Worm (Caenorhabditis elegans) whole organism, dauer: ENCODE results near the gene nas-4.

ENCODE experiments used
- unc-62 ChIP-seq: sonication (generic microtip); optimal IDR thresholded peaks from 2 replicates; lab custom pipeline; 2017; ENCODE audit warnings: missing biosample characterization, missing genetic modification reagents, missing genetic modification characterization

The nas-4 gene

DNA sequence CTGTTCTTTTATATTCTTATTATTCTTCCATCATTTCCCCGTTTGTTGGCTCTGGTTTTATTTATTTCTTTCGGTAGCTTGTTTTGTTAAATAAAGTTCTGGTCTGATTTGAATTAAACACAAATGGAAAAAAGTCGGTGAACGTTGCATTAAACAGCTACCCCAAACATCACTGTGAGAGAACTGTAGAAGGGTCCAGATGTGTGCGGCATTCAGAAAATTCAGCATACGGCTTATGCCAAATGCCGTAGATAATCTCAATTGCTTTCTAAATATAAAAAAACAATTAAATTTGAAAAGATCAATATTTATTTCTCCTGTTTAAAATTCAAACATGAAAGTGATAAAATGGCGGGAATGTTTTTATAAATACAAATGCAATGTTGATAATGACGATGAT lies 24.4 kb upstream of the nas-4 start:
- no peak for TF ChIP-seq unc-62 (GFP tag; lab: Kevin White, UChicago)

DNA sequence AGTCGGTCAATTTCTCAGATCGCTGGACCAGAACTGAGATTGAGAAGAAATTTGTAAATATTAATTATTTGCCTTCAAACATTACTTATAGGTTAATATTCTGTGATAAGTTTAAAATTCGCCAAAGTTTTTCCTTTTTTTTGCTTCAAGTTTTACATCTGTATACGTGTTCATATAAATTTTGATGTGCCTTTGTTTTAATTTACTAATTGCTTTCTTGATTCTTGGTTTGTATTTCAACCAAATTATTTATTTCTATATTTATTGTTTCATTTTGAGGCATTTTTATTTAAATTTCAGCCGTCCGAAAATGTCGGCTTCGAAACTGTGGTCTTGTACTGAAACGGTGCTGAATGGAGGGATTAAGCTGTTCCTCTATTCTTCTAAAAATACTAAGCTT lies 20.9 kb upstream of the nas-4 start, which contains the start of gene C05D11.1:
Gene C05D11.1 (plus strand): TSS at position 301 of the 400 bp plus-strand sequence.
- TF ChIP-seq unc-62 (GFP tag; lab: Kevin White, UChicago): no peak

DNA sequence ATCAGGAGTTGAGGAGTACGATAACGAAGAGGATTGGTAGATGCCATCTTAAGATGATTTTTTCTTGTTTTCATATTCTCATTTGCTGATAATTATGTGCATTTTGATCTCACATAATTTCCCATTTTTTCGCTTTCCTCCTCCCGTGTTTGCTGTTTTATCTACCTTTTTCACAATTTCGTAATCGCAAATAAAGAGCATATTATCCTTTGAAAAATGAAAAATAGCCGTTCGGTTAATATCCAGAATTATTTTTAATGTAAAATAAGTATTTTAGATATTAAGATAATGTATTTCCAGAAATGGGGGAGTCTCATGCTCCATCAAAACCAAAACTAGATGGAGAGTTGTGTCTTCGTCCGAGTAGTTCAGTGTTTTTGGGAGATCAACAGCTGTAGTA lies 17.5 kb upstream of the nas-4 start, which contains the start of gene vps-16:
Gene vps-16 (plus strand): TSS at position 301 of the 400 bp plus-strand sequence.
- TF ChIP-seq unc-62 (GFP tag; lab: Kevin White, UChicago): no peak

DNA sequence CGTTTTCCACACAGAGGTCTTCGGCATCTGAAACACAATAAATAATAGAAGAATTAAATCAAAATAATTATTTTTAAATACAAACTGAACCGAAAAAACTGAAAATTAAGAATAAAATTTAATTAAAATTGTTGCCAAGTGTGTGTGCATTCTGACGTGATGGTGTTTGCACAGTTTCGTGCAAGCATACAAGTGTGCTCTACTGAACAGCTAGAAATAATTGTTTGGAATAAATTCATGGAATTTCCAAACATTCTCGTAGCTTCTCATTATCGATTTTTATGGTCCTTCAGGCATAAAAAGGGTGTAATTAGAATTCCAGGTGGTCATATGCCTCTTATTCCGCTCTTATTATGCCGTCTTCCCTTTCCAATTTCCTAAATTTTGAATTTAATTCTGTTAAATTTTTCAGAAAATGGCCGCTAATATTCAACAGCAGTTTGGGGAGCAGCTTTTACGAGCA lies 16.3 kb upstream of the nas-4 start, which contains the start of the genes mrps-17 and txdc-9:
Gene mrps-17 (minus strand): TSS at position 33 of the 463 bp plus-strand sequence.
Gene txdc-9 (plus strand): TSS at position 413 of the 463 bp plus-strand sequence.
- TF ChIP-seq unc-62 (GFP tag; lab: Kevin White, UChicago): no peak

DNA sequence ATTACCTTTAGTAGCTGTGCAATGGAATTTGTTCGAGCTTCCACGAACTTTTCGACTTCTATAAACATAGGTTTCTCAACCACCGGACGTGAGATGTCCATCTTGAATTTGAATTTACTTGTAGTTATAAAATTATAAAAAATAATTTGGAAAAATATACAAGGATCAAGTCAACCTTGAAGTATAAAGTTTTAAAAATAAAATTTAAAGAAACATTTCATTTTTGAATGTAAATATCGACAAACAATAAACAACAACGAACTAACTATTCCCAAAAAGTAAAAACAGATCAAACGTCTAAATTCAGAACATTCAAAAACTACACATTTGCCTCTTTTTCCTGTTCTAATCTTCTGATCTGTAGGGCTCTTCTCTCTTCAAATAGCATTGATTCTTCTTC lies 15.4 kb upstream of the nas-4 start, which contains the start of gene popl-1:
Gene popl-1 (minus strand): TSS at position 101 of the 400 bp plus-strand sequence.
- no peak for TF ChIP-seq unc-62 (GFP tag; lab: Kevin White, UChicago)

DNA sequence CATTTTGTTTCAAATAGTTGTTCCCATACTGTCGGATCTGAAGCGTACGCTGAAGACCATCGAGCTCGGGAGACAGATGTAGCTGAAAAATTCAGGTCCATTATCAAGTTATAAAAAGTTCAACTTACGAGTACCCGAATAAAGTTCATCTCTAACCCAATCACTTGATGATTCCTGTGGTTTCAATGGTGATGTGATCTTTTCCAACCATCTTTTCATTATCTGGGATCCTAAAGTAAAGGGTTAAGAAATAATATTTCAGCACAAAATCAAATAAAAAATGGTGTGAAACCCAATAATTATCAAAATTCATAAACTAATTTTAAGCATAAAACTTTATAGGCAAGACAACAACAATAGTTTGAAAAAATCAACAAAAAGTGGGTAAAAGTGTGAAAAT lies 11.7 kb upstream of the nas-4 start, which contains the start of gene C05D11.8:
Gene C05D11.8 (minus strand): TSS at position 101 of the 400 bp plus-strand sequence.
- TF ChIP-seq unc-62 (GFP tag; lab: Kevin White, UChicago): no peak

DNA sequence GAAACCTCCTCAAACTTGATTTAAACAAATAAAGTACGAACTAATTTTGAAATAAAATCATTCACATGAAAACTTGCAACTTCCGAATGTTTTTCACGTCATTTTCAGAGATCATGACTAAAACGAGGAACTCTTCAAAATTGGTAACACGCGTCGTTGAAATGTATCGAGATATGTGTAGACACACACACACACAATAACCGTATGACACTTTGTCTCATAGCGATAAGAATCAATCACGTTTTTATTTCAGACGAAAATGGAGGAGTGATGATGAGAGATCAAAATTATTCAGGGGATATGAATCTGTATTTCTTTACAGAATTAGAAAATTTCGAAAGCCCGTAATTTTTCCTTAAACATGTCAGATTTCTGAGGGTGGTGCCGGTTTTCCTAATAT lies 7.3 kb upstream of the nas-4 start:
- no peak for TF ChIP-seq unc-62 (GFP tag; lab: Kevin White, UChicago)

DNA sequence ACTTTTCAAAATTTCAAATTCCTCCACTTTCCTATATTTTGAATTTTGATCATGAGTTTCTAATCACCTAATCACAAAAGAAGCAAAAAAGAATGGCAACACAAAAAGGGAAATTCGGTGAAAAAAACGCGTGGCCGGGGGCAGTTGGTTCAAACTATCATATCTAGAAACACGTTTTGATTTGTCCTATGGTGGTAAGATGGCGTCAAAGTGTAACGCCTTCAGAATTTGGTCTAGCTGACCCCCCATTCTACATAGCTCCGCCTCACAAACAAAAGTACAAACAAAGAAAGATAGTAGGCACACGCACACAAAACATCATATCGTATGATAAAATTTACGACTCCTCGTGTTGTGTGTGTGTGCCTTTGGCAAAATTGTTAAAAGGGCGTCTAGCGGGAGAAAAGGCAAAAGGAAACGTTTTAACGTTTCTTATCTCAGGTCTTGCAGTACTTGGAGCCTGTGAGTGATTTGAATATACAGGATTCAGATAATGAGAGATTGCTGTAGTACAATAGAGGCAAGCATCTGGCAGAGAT lies 6.6 kb upstream of the nas-4 start:
- no peak for TF ChIP-seq unc-62 (GFP tag; lab: Kevin White, UChicago)

DNA sequence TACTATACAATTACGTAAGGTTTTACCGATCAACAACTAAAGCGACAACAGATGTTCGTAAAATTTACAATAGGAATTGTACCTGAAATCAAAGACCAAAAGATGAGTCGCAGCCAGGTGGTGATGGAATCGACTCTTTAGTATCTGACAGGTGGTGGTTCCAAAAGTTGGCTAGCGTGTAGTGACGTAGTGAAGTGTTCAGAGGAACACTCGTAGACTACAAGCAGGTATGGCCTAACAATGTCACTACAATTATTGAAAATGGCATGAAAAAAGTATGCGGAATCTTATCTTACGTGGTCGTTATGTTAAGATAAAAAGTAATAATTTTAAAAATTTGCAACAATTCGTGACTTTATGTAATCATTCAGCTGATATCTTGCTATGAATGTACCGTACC lies 6.0 kb upstream of the nas-4 start:
- TF ChIP-seq unc-62 (GFP tag; lab: Kevin White, UChicago): no peak

DNA sequence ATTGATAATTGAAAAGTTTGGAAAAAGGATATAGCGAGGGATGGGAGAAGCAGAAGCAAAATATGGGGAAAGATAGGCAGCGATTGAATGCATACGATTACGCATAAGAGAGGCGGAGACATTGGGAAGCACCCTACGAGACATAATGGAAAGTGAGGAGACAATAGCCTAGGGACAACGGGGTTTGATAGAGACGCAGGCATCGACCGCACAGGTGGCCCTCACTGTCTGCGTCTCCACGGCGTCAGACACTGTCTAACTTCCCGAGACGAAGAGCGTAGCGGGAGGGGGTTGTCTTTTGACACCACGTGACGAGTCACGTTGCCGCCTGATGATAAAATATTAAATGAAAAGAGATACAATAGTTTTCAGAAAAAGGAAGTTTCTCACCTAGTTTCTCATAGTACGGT lies 5.5 kb upstream of the nas-4 start:
- no peak for TF ChIP-seq unc-62 (GFP tag; lab: Kevin White, UChicago)

DNA sequence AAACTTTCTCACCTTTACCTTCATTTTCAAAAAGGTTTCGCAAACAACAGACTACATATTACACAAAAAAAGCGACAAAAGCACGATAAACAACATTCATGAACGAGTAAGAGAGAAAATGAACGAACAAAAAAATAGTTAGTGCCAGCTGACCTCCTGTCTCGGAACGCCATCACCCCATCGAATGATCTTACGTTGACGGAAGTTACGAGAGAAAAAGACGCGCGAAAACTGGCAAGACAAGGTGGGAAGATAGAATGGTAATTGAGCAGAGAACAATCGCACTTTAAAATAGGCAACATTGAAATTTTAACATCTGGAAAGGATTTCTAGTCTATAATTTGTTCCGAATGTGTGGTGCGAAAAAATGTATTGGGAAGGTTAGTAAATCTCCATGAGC lies 4.7 kb upstream of the nas-4 start:
- no peak for TF ChIP-seq unc-62 (GFP tag; lab: Kevin White, UChicago)

DNA sequence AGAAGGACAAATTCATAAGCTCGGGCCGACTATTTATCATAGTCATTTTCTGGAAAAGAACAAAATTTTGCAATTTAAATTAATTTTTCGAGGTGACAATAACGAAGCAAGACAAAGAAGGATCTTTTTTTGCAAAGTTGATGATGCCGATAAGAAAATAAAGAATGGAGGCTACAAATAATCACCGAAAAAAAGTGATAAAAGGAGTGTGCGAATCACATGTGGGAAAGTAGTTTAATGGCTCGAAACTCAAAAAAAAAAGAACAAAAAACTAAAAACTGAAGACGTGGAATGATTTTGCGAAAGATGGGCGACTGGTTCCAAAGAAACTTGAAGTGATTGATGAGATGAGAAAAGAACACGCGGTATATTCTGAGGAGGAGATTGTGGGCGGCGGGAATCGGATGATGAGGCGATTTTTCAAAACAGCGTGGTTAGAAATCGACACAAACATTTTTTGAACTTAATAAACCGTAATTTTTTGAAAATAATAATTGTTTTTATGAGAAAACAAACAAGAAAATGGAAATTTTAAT lies 4.0 kb upstream of the nas-4 start, which contains the start of gene atgl-1:
Gene atgl-1 (minus strand): TSS at position 51 of the 536 bp plus-strand sequence.
- TF ChIP-seq unc-62 (GFP tag; lab: Kevin White, UChicago): no peak

DNA sequence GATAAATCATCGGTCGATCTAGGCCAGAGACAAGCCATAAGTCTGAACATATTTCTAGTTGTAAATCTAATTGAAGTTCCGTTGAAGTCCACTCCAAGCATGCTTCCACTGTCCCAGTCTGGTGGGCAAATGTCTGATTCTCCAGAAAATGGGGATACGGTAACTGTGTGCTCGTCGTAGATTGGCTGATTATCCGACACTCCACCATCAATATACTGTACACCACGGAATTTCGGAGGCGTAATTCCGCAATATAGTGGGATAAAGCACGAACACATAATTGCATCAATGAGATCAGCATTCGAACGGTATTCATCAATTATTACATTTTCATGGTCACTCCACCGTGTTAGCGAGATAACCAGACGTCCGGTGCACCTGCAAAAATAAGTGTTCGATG lies 2.8 kb upstream of the nas-4 start:
- TF ChIP-seq unc-62 (GFP tag; lab: Kevin White, UChicago): no peak

DNA sequence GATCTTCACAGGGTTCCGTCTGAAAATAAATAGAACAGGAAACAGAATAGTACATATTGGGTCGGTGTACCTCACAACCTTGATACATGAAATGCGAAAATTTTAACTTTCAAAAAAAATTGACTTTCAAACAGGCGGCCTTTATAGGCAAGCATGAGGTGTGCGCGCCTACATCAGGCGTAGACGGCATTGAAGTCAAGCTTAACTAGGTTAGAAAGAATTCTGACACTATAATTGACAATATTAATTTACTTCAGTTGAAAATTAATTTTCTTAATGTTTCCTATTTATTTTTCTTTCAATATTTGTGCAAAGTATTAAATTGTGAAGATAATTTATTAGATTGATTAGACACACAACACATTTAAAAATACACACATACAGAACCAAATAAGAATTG lies 3.5 kb downstream of the nas-4 start, which contains the start of gene C05D11.5:
Gene C05D11.5 (minus strand): TSS at position 101 of the 400 bp plus-strand sequence.
- no peak for TF ChIP-seq unc-62 (GFP tag; lab: Kevin White, UChicago)

DNA sequence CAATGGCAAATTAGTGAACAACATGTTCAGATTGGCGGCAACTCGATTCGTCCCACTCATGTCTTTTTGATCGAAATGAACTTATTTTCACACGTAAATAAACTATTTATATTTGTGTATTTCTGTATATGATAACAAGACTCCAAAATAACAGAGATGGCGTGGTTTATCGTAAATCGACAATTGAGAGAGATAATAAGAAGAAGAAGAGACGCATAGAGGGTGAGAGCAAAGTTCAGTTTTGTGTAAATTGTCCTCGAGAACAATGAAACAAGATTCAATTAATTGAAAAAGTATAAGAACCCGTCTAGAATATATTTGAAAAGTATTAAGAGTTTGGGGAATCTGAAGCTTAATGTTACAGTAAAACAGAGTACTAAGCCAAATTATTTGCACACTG lies 4.0 kb downstream of the nas-4 start:
- no peak for TF ChIP-seq unc-62 (GFP tag; lab: Kevin White, UChicago)

DNA sequence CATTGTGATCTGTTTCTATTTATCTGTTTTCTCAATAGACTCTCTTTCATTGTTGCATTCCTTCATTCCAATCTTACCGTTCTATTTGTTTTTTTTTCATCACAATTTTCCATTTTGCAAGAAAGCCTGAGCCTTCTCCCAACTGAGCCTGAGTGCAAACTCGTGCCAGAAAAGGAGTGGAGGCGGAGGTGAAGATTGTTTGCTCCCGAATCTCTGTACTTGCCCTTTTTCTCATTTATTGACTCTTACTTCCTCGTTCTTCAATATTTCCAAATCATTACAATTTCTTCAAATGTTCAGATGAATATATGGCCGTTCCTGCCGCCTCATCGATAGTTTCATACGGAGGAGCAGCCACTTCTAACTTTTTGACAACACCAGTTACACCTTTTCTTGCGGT lies 8.6 kb downstream of the nas-4 start, which contains the start of gene let-756:
Gene let-756 (plus strand): TSS at position 301 of the 400 bp plus-strand sequence.
- TF ChIP-seq unc-62 (GFP tag; lab: Kevin White, UChicago): no peak

DNA sequence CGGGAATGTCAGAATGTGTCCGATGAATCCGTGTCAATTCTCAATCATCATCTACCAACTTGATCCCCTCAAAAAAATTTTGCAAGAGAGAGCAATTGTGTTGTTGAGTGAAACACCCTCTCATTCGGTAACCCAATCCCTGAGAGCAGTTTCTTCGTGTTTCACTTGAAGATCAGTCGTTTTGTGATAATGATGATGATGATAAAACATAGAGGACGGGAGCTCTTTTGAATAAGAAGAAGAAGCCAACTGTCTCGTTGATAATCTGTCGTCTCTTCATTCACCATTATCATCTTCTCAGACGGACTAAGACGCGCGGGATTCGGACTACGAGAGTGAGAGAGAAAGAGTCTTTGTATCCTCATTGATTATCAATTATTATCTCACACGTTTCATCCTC lies 10.3 kb downstream of the nas-4 start:
- no peak for TF ChIP-seq unc-62 (GFP tag; lab: Kevin White, UChicago)
